Worm (Caenorhabditis elegans) whole organism, late embryonic: ENCODE data around the gene Y105C5B.11.
A peak's percentile ranks its signal among the peaks of the same experiment; 100 is the strongest.

Source experiments
- C38D4.7 ChIP-seq: fragments of 200-800 bp; sonication (Bioruptor generic); optimal IDR thresholded peaks from 2 replicates; lab custom pipeline; 2018; ENCODE audit warnings: mild to moderate bottlenecking, missing genetic modification characterization, moderate library complexity, missing compliant biosample characterization
- F13H6.1 ChIP-seq: sonication (generic microtip); optimal IDR thresholded peaks from 2 replicates; lab custom pipeline; 2016; ENCODE audit warnings: missing genetic modification characterization, missing compliant biosample characterization
- T23F11.4 ChIP-seq: fragments of 200-800 bp; sonication (Bioruptor generic); optimal IDR thresholded peaks from 2 replicates; lab custom pipeline; 2018; ENCODE audit warnings: mild to moderate bottlenecking, missing genetic modification characterization, missing compliant biosample characterization
- Y22D7AL.16 ChIP-seq: sonication (generic microtip); optimal IDR thresholded peaks from 2 replicates; lab custom pipeline; 2016; ENCODE audit warnings: missing genetic modification characterization, missing compliant biosample characterization
- ama-1 ChIP-seq: fragments of 150-350 bp; optimal IDR thresholded peaks from 2 replicates; lab custom pipeline; 2014
- ceh-14 ChIP-seq: sonication (generic microtip); optimal IDR thresholded peaks from 2 replicates; lab custom pipeline; 2016; ENCODE audit warnings: missing genotype, missing genetic modification characterization, missing compliant biosample characterization
- ceh-22 ChIP-seq: sonication (generic microtip); optimal IDR thresholded peaks from 2 replicates; lab custom pipeline; 2017; ENCODE audit warnings: missing biosample characterization, missing genetic modification characterization
- ceh-24 ChIP-seq: sonication (generic microtip); optimal IDR thresholded peaks from 2 replicates; lab custom pipeline; 2016; ENCODE audit warnings: mild to moderate bottlenecking, missing genetic modification characterization, missing compliant biosample characterization
- ceh-30 ChIP-seq: fragments of 150-350 bp; optimal IDR thresholded peaks from 2 replicates; lab custom pipeline; 2014; ENCODE audit warnings: missing biosample characterization, missing genetic modification characterization
- ceh-31 ChIP-seq: sonication (generic microtip); optimal IDR thresholded peaks from 2 replicates; lab custom pipeline; 2016; ENCODE audit warnings: missing genetic modification characterization, missing compliant biosample characterization
- ceh-34 ChIP-seq: sonication (generic microtip); optimal IDR thresholded peaks from 2 replicates; lab custom pipeline; 2016; ENCODE audit warnings: mild to moderate bottlenecking, missing genetic modification characterization, missing compliant biosample characterization
- ceh-45 ChIP-seq: fragments of 200-800 bp; sonication (Bioruptor generic); IDR thresholded peaks from 2 replicates; pipeline ENCODE4 v1.3.6; 2022; ENCODE audit warnings: missing genetic modification reagents, missing genetic modification characterization, missing compliant biosample characterization
- ceh-48 ChIP-seq: sonication (generic microtip); optimal IDR thresholded peaks from 2 replicates; lab custom pipeline; 2016; ENCODE audit warnings: missing genetic modification characterization, inconsistent platforms, missing compliant biosample characterization
- che-1 ChIP-seq: sonication (generic microtip); optimal IDR thresholded peaks from 2 replicates; lab custom pipeline; 2016; ENCODE audit warnings: mild to moderate bottlenecking, missing genetic modification characterization, missing compliant biosample characterization
- dmd-4 ChIP-seq: sonication (generic microtip); optimal IDR thresholded peaks from 2 replicates; lab custom pipeline; 2016; ENCODE audit warnings: borderline replicate concordance, missing genetic modification characterization, missing compliant biosample characterization
- dve-1 ChIP-seq: sonication (generic microtip); optimal IDR thresholded peaks from 2 replicates; lab custom pipeline; 2017; ENCODE audit warnings: antibody characterized with exemption, mild to moderate bottlenecking, missing genetic modification characterization, missing compliant biosample characterization
- elt-2 ChIP-seq: sonication (generic microtip); optimal IDR thresholded peaks from 2 replicates; lab custom pipeline; 2016; ENCODE audit warnings: missing genetic modification reagents, missing genetic modification characterization, missing compliant biosample characterization
- elt-4 ChIP-seq: sonication (generic microtip); optimal IDR thresholded peaks from 2 replicates; lab custom pipeline; 2016; ENCODE audit warnings: missing genetic modification characterization, missing compliant biosample characterization
- ets-4 ChIP-seq: sonication (generic microtip); optimal IDR thresholded peaks from 2 replicates; lab custom pipeline; 2016; ENCODE audit warnings: missing genetic modification characterization, missing compliant biosample characterization
- eyg-1 ChIP-seq: sonication (generic microtip); optimal IDR thresholded peaks from 2 replicates; lab custom pipeline; 2016; ENCODE audit warnings: missing genotype, missing genetic modification characterization, missing compliant biosample characterization
- fax-1 ChIP-seq: sonication (generic microtip); optimal IDR thresholded peaks from 2 replicates; lab custom pipeline; 2016; ENCODE audit warnings: missing genotype, missing genetic modification characterization, missing compliant biosample characterization
- fkh-10 ChIP-seq: fragments of 150-350 bp; optimal IDR thresholded peaks from 2 replicates; lab custom pipeline; 2014; ENCODE audit warnings: missing biosample characterization, missing genetic modification reagents, missing genetic modification characterization
- fkh-6 ChIP-seq: sonication (generic microtip); optimal IDR thresholded peaks from 2 replicates; lab custom pipeline; 2016; ENCODE audit warnings: missing genetic modification characterization, missing compliant biosample characterization
- gmeb-2 ChIP-seq: sonication (generic microtip); optimal IDR thresholded peaks from 2 replicates; lab custom pipeline; 2016; ENCODE audit warnings: missing genetic modification characterization, inconsistent platforms, missing compliant biosample characterization
- hlh-13 ChIP-seq: fragments of 200-800 bp; sonication (Bioruptor generic); optimal IDR thresholded peaks from 2 replicates; lab custom pipeline; 2018; ENCODE audit warnings: mild to moderate bottlenecking, missing genetic modification characterization, missing compliant biosample characterization
- hlh-30 ChIP-seq: sonication (generic microtip); optimal IDR thresholded peaks from 2 replicates; lab custom pipeline; 2017; ENCODE audit warnings: antibody characterized with exemption, missing genetic modification characterization, missing compliant biosample characterization; ENCODE audit not compliant: insufficient read depth
- hlh-6 ChIP-seq: sonication (generic microtip); optimal IDR thresholded peaks from 2 replicates; lab custom pipeline; 2016; ENCODE audit warnings: missing genotype, missing genetic modification characterization, missing compliant biosample characterization
- hlh-8 ChIP-seq: sonication (generic microtip); optimal IDR thresholded peaks from 2 replicates; lab custom pipeline; 2016; ENCODE audit warnings: missing genotype, missing genetic modification characterization, missing compliant biosample characterization
- lim-6 ChIP-seq: sonication (generic microtip); optimal IDR thresholded peaks from 2 replicates; lab custom pipeline; 2016; ENCODE audit warnings: missing genetic modification characterization, missing compliant biosample characterization
- lin-11 ChIP-seq: fragments of 200-800 bp; sonication (Bioruptor generic); optimal IDR thresholded peaks from 2 replicates; lab custom pipeline; 2018; ENCODE audit warnings: mild to moderate bottlenecking, missing genetic modification characterization, missing compliant biosample characterization
- mec-3 ChIP-seq: sonication (generic microtip); optimal IDR thresholded peaks from 2 replicates; lab custom pipeline; 2016; ENCODE audit warnings: borderline replicate concordance, missing genetic modification characterization, missing compliant biosample characterization
- nfya-1 ChIP-seq: sonication (generic microtip); optimal IDR thresholded peaks from 2 replicates; lab custom pipeline; 2017; ENCODE audit warnings: missing genetic modification characterization, mild to moderate bottlenecking, missing compliant biosample characterization, antibody characterized with exemption, moderate library complexity
- nhr-11 ChIP-seq: fragments of 150-350 bp; optimal IDR thresholded peaks from 2 replicates; lab custom pipeline; 2014; ENCODE audit warnings: missing biosample characterization, missing genetic modification characterization
- nhr-232 ChIP-seq: sonication (generic microtip); optimal IDR thresholded peaks from 2 replicates; lab custom pipeline; 2016; ENCODE audit warnings: missing genetic modification characterization, missing compliant biosample characterization
- npax-4 ChIP-seq: sonication (generic microtip); optimal IDR thresholded peaks from 2 replicates; lab custom pipeline; 2016; ENCODE audit warnings: missing genetic modification characterization, missing compliant biosample characterization
- odd-2 ChIP-seq: sonication (generic microtip); optimal IDR thresholded peaks from 2 replicates; lab custom pipeline; 2017; ENCODE audit warnings: antibody characterized with exemption, mild to moderate bottlenecking, missing genetic modification characterization, missing compliant biosample characterization
- pag-3 ChIP-seq: sonication (generic microtip); optimal IDR thresholded peaks from 2 replicates; lab custom pipeline; 2016; ENCODE audit warnings: missing compliant biosample characterization, missing genetic modification characterization, borderline replicate concordance
- pat-9 ChIP-seq: fragments of 200-800 bp; sonication (Bioruptor generic); optimal IDR thresholded peaks from 2 replicates; lab custom pipeline; 2018; ENCODE audit warnings: mild to moderate bottlenecking, missing genetic modification characterization, moderate library complexity, missing compliant biosample characterization
- pax-1 ChIP-seq: fragments of 150-350 bp; optimal IDR thresholded peaks from 2 replicates; lab custom pipeline; 2014; ENCODE audit warnings: missing biosample characterization, missing genetic modification characterization
- pha-4 ChIP-seq: fragments of 150-350 bp; optimal IDR thresholded peaks from 2 replicates; lab custom pipeline; 2018; ENCODE audit warnings: missing biosample characterization, missing genetic modification reagents, missing genetic modification characterization
- pqm-1 ChIP-seq: sonication (generic microtip); optimal IDR thresholded peaks from 2 replicates; lab custom pipeline; 2016; ENCODE audit warnings: missing genetic modification characterization, missing compliant biosample characterization
- ref-2 ChIP-seq: sonication (generic microtip); optimal IDR thresholded peaks from 2 replicates; lab custom pipeline; 2016; ENCODE audit warnings: missing genetic modification characterization, missing compliant biosample characterization
- sdc-2 ChIP-seq: sonication (generic microtip); optimal IDR thresholded peaks from 2 replicates; lab custom pipeline; 2016; ENCODE audit warnings: missing genotype, missing genetic modification characterization, missing compliant biosample characterization
- sox-2 ChIP-seq: fragments of 200-800 bp; sonication (Bioruptor generic); IDR thresholded peaks from 2 replicates; pipeline ENCODE4 v1.3.6; 2022; ENCODE audit warnings: missing genetic modification reagents, missing genetic modification characterization, missing compliant biosample characterization
- syd-9 ChIP-seq: sonication (generic microtip); optimal IDR thresholded peaks from 2 replicates; lab custom pipeline; 2016; ENCODE audit warnings: mild to moderate bottlenecking, missing genetic modification characterization, moderate library complexity, missing compliant biosample characterization
- tbx-2 ChIP-seq: sonication (generic microtip); optimal IDR thresholded peaks from 2 replicates; lab custom pipeline; 2016; ENCODE audit warnings: missing genetic modification characterization, missing compliant biosample characterization
- tbx-7 ChIP-seq: sonication (generic microtip); optimal IDR thresholded peaks from 2 replicates; lab custom pipeline; 2016; ENCODE audit warnings: missing genotype, missing genetic modification characterization, missing compliant biosample characterization
- ttx-3 ChIP-seq: sonication (generic microtip); optimal IDR thresholded peaks from 2 replicates; lab custom pipeline; 2016; ENCODE audit warnings: missing genetic modification reagents, missing genetic modification characterization, missing compliant biosample characterization
- unc-3 ChIP-seq, 2 experiments: fragments of 200-800 bp in 1 of 2; sonication (Bioruptor generic) in 1 of 2; sonication (generic microtip) in 1 of 2; conservative IDR thresholded peaks in 1 of 2; optimal IDR thresholded peaks in 1 of 2; 2 replicates each; pipeline versions ENCODE4 v1.3.6 to Lab custom; 2016 to 2022; ENCODE audit warnings: missing compliant biosample characterization in 2 of 2, missing genetic modification characterization in 2 of 2, missing genetic modification reagents in 1 of 2
- unc-42 ChIP-seq: sonication (generic microtip); optimal IDR thresholded peaks from 2 replicates; lab custom pipeline; 2016; ENCODE audit warnings: missing genotype, missing genetic modification characterization, missing compliant biosample characterization
- unc-55 ChIP-seq: sonication (generic microtip); optimal IDR thresholded peaks from 2 replicates; lab custom pipeline; 2017; ENCODE audit warnings: missing biosample characterization, missing genetic modification reagents, missing genetic modification characterization
- unc-86 ChIP-seq: sonication (generic microtip); optimal IDR thresholded peaks from 2 replicates; lab custom pipeline; 2016; ENCODE audit warnings: missing genetic modification characterization, missing compliant biosample characterization
- zip-5 ChIP-seq: sonication (generic microtip); optimal IDR thresholded peaks from 2 replicates; lab custom pipeline; 2016; ENCODE audit warnings: missing genetic modification characterization, missing compliant biosample characterization
- ztf-16 ChIP-seq: sonication (generic microtip); optimal IDR thresholded peaks from 2 replicates; lab custom pipeline; 2017; ENCODE audit warnings: missing genetic modification characterization, missing compliant biosample characterization

Y105C5B.11 gene

DNA sequence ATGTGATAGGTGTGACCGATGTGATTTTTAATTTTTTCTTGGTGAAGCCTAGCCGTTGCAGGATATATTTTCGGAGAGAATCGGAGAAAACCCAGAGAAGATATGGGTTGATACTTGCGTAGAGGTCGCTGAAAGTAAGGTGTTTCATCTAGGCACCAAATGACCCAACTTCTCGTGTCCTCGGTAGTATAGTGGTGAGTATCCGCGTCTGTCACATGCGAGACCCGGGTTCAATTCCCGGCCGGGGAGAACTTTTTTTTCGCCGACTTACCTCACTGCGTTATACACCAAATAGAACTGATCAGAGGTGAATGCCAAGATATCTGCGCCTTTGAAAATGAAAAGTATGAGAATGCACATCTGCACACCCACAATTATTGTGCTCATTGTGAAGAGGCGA is 9.5 kb downstream of the Y105C5B.11 start:
- TF ChIP-seq fax-1 (tag; lab: Kevin White, UChicago) (no peak), hlh-13 (GFP tag; lab: Kevin White, UChicago) (peak; percentile 32), pha-4 (tag; lab: Kevin White, UChicago) (no peak), ceh-34 (tag; lab: Kevin White, UChicago) (peak; percentile 23), ceh-24 (no peak), C38D4.7 (no peak), pax-1 (tag; lab: Kevin White, UChicago) (no peak), pag-3 (no peak), mec-3 (tag; lab: Kevin White, UChicago) (no peak), ets-4 (tag; lab: Kevin White, UChicago) (no peak), elt-4 (tag; lab: Kevin White, UChicago) (no peak), Y22D7AL.16 (tag; lab: Kevin White, UChicago) (no peak), ceh-31 (tag; lab: Kevin White, UChicago) (no peak), hlh-30 (tag; lab: Kevin White, UChicago) (peak; percentile 58), nfya-1 (tag; lab: Kevin White, UChicago) (no peak), zip-5 (tag; lab: Kevin White, UChicago) (no peak), ceh-14 (no peak), tbx-2 (tag; lab: Kevin White, UChicago) (no peak), T23F11.4 (GFP tag; lab: Kevin White, UChicago) (no peak), npax-4 (tag; lab: Kevin White, UChicago) (no peak), lin-11 (tag; lab: Kevin White, UChicago) (no peak), unc-86 (no peak), ceh-30 (no peak), fkh-10 (no peak), unc-3 (GFP tag; conservative IDR thresholded peaks at IDR 0.05; lab: Robert Waterston, UW) (no peak), unc-3 (tag; optimal IDR thresholded peaks at IDR 0.05; lab: Kevin White, UChicago) (no peak), gmeb-2 (tag; lab: Kevin White, UChicago) (no peak), unc-55 (GFP tag; lab: Kevin White, UChicago) (no peak), syd-9 (peak; percentile 11), hlh-6 (tag; lab: Kevin White, UChicago) (no peak), sox-2 (GFP tag; lab: Robert Waterston, UW) (no peak), lim-6 (tag; lab: Kevin White, UChicago) (no peak), che-1 (tag; lab: Kevin White, UChicago) (peak; percentile 11), ceh-48 (no peak), unc-42 (tag; lab: Kevin White, UChicago) (no peak), ceh-22 (tag; lab: Kevin White, UChicago) (no peak), tbx-7 (tag; lab: Kevin White, UChicago) (no peak), elt-2 (peak; percentile 51), nhr-232 (no peak), ceh-45 (GFP tag; lab: Robert Waterston, UW) (no peak), pat-9 (tag; lab: Kevin White, UChicago) (peak; percentile 7), F13H6.1 (tag; lab: Kevin White, UChicago) (no peak), ttx-3 (tag; lab: Kevin White, UChicago) (no peak), sdc-2 (no peak), ref-2 (no peak), odd-2 (tag; lab: Kevin White, UChicago) (no peak), dmd-4 (tag; lab: Kevin White, UChicago) (no peak), dve-1 (tag; lab: Kevin White, UChicago) (no peak), hlh-8 (tag; lab: Kevin White, UChicago) (no peak), pqm-1 (no peak), nhr-11 (tag; lab: Kevin White, UChicago) (no peak), ama-1 (no peak), fkh-6 (tag; lab: Kevin White, UChicago) (no peak), ztf-16 (tag; lab: Kevin White, UChicago) (no peak), eyg-1 (tag; lab: Kevin White, UChicago) (no peak)
